Fruit fly (Drosophila melanogaster) whole organism, embryonic: Measurements from ENCODE around the gene IRSp53.

Experiments used
- B-H1 ChIP-seq: fragments of 200-800 bp; sonication (Bioruptor generic); IDR thresholded peaks from 3 replicates; pipeline ENCODE4 v1.3.6; 2022; ENCODE audit warnings: missing biosample characterization, missing genetic modification characterization
- B-H2 ChIP-seq: fragments of 200-800 bp; sonication (Bioruptor generic); optimal IDR thresholded peaks from 2 replicates; lab custom pipeline; 2018; ENCODE audit warnings: missing biosample characterization, mild to moderate bottlenecking, missing genetic modification characterization
- CG10274 ChIP-seq: fragments of 200-800 bp; sonication (Bioruptor generic); optimal IDR thresholded peaks from 3 replicates; lab custom pipeline; 2017; ENCODE audit warnings: missing biosample characterization, mild to moderate bottlenecking, missing genetic modification characterization
- CG10431 ChIP-seq: fragments of 200-800 bp; sonication (Bioruptor generic); optimal IDR thresholded peaks from 3 replicates; lab custom pipeline; 2018; ENCODE audit warnings: missing biosample characterization, mild to moderate bottlenecking, missing genetic modification characterization
- CG11504 ChIP-seq: fragments of 200-800 bp; sonication (Bioruptor generic); optimal IDR thresholded peaks from 3 replicates; lab custom pipeline; 2019; ENCODE audit warnings: missing biosample characterization, mild to moderate bottlenecking, missing genetic modification characterization, moderate library complexity
- CG12104 ChIP-seq: fragments of 200-800 bp; sonication (Bioruptor generic); optimal IDR thresholded peaks from 3 replicates; lab custom pipeline; 2016; ENCODE audit warnings: missing biosample characterization, missing genetic modification characterization
- CG12659 ChIP-seq: fragments of 200-800 bp; sonication (Bioruptor generic); optimal IDR thresholded peaks from 3 replicates; lab custom pipeline; 2017; ENCODE audit warnings: mild to moderate bottlenecking, missing biosample characterization, missing genetic modification reagents, missing genetic modification characterization
- CG12744 ChIP-seq: fragments of 200-800 bp; sonication (Bioruptor generic); optimal IDR thresholded peaks from 2 replicates; lab custom pipeline; 2016; ENCODE audit warnings: missing biosample characterization, missing genetic modification characterization
- CG12769 ChIP-seq: fragments of 200-800 bp; sonication (Bioruptor generic); optimal IDR thresholded peaks from 2 replicates; lab custom pipeline; 2019; ENCODE audit warnings: missing biosample characterization, mild to moderate bottlenecking, missing genetic modification characterization, moderate library complexity
- CG12942 ChIP-seq: fragments of 200-800 bp; sonication (Bioruptor generic); optimal IDR thresholded peaks from 3 replicates; lab custom pipeline; 2016; ENCODE audit warnings: missing biosample characterization, missing genetic modification characterization
- CG13287 ChIP-seq: fragments of 200-800 bp; sonication (Bioruptor generic); IDR thresholded peaks from 2 replicates; pipeline ENCODE4 v1.3.6; 2022; ENCODE audit warnings: missing biosample characterization, missing genetic modification characterization; ENCODE audit not compliant: partially characterized antibody
- CG17186 ChIP-seq: fragments of 200-800 bp; sonication (Bioruptor generic); optimal IDR thresholded peaks from 3 replicates; lab custom pipeline; 2017; ENCODE audit warnings: missing biosample characterization, missing genetic modification reagents, missing genetic modification characterization
- CG33213 ChIP-seq: fragments of 200-800 bp; sonication (Bioruptor generic); optimal IDR thresholded peaks from 3 replicates; lab custom pipeline; 2016; ENCODE audit warnings: missing biosample characterization, missing genetic modification characterization
- CG4282 ChIP-seq: fragments of 200-800 bp; sonication (Bioruptor generic); optimal IDR thresholded peaks from 2 replicates; lab custom pipeline; 2016; ENCODE audit warnings: missing biosample characterization, missing genetic modification characterization
- CG6272 ChIP-seq: fragments of 200-800 bp; sonication (Bioruptor generic); IDR thresholded peaks from 2 replicates; pipeline ENCODE4 v1.3.6; 2022; ENCODE audit warnings: missing biosample characterization, missing genetic modification characterization
- CG6791 ChIP-seq: fragments of 200-800 bp; sonication (Bioruptor generic); IDR thresholded peaks from 3 replicates; pipeline ENCODE4 v1.3.6; 2022; ENCODE audit warnings: missing biosample characterization, missing genetic modification characterization; ENCODE audit not compliant: partially characterized antibody
- CG8290 ChIP-seq, 3 experiments: fragments of 200-800 bp; sonication (Bioruptor generic); optimal IDR thresholded peaks; 2 replicates each; lab custom pipeline; 2016 to 2019; ENCODE audit warnings: missing biosample characterization in 3 of 3, missing genetic modification characterization in 3 of 3, mild to moderate bottlenecking in 2 of 3, moderate library complexity in 1 of 3
- CG8944 ChIP-seq: fragments of 200-800 bp; sonication (Bioruptor generic); optimal IDR thresholded peaks from 3 replicates; lab custom pipeline; 2016; ENCODE audit warnings: missing biosample characterization, missing genetic modification characterization
- CG9876 ChIP-seq: fragments of 200-800 bp; sonication (Bioruptor generic); optimal IDR thresholded peaks from 2 replicates; lab custom pipeline; 2016; ENCODE audit warnings: missing biosample characterization, missing genetic modification characterization
- CG9932 ChIP-seq: fragments of 200-800 bp; sonication (Bioruptor generic); IDR thresholded peaks from 2 replicates; pipeline ENCODE4 v1.3.6; 2022; ENCODE audit warnings: missing biosample characterization, missing genetic modification characterization
- Deaf1 ChIP-seq: fragments of 200-800 bp; optimal IDR thresholded peaks from 3 replicates; lab custom pipeline; 2019; ENCODE audit warnings: missing biosample characterization, mild to moderate bottlenecking, missing genetic modification characterization, moderate library complexity
- Dref ChIP-seq: fragments of 200-800 bp; sonication (Bioruptor generic); IDR thresholded peaks from 2 replicates; pipeline ENCODE4 v1.3.6; 2022; ENCODE audit warnings: missing biosample characterization, missing genetic modification characterization
- Eip74EF ChIP-seq, 2 experiments: fragments of 200-800 bp in 1 of 2; fragments of >200 bp in 1 of 2; sonication (Bioruptor generic) in 1 of 2; optimal IDR thresholded peaks; 2 replicates each; lab custom pipeline; 2017 to 2019; ENCODE audit warnings: missing biosample characterization in 2 of 2, missing genetic modification characterization in 2 of 2, mild to moderate bottlenecking in 1 of 2, moderate library complexity in 1 of 2
- Elba2 ChIP-seq: fragments of 200-800 bp; sonication (Bioruptor generic); optimal IDR thresholded peaks from 3 replicates; lab custom pipeline; 2016; ENCODE audit warnings: missing biosample characterization, missing genetic modification characterization
- Gsc ChIP-seq: fragments of 200-800 bp; sonication (Bioruptor generic); IDR thresholded peaks from 2 replicates; pipeline ENCODE4 v1.3.6; 2022; ENCODE audit warnings: missing biosample characterization, missing genetic modification characterization
- Hmr ChIP-seq: fragments of 200-800 bp; sonication (Bioruptor generic); optimal IDR thresholded peaks from 3 replicates; lab custom pipeline; 2017; ENCODE audit warnings: mild to moderate bottlenecking, missing biosample characterization, missing genetic modification reagents, missing genetic modification characterization
- Jarid2 ChIP-seq: fragments of 200-800 bp; sonication (Bioruptor generic); optimal IDR thresholded peaks from 3 replicates; lab custom pipeline; 2017; ENCODE audit warnings: mild to moderate bottlenecking, missing biosample characterization, missing genetic modification reagents, missing genetic modification characterization
- Nf-YA ChIP-seq: fragments of 200-800 bp; sonication (Bioruptor generic); IDR thresholded peaks from 2 replicates; pipeline ENCODE4 v1.3.6; 2022; ENCODE audit warnings: missing biosample characterization, missing genetic modification characterization
- Sox100B ChIP-seq: fragments of 200-800 bp; sonication (Bioruptor generic); optimal IDR thresholded peaks from 3 replicates; lab custom pipeline; 2018; ENCODE audit warnings: missing biosample characterization, mild to moderate bottlenecking, missing genetic modification characterization
- Stat92E ChIP-seq, 3 experiments: fragments of >200 bp in 2 of 3; fragments of 200-800 bp in 1 of 3; sonication (Bioruptor generic) in 1 of 3; optimal IDR thresholded peaks; 2 replicates each; lab custom pipeline; 2017 to 2019; ENCODE audit warnings: missing biosample characterization in 3 of 3, missing genetic modification characterization in 3 of 3, mild to moderate bottlenecking in 1 of 3, moderate library complexity in 1 of 3
- ara ChIP-seq: fragments of 200-800 bp; sonication (Bioruptor generic); IDR thresholded peaks from 2 replicates; pipeline ENCODE4 v1.3.6; 2022; ENCODE audit warnings: missing biosample characterization, missing genetic modification characterization
- az2 ChIP-seq: fragments of 200-800 bp; sonication (Bioruptor generic); optimal IDR thresholded peaks from 3 replicates; lab custom pipeline; 2016; ENCODE audit warnings: missing biosample characterization, missing genetic modification characterization
- dan ChIP-seq: fragments of 200-800 bp; sonication (Bioruptor generic); IDR thresholded peaks from 2 replicates; pipeline ENCODE4 v1.3.6; 2022; ENCODE audit warnings: missing biosample characterization, missing genetic modification characterization
- disco-r ChIP-seq: fragments of 200-800 bp; sonication (Bioruptor generic); optimal IDR thresholded peaks from 2 replicates; lab custom pipeline; 2016; ENCODE audit warnings: missing biosample characterization, missing genetic modification characterization
- emc ChIP-seq: fragments of 200-800 bp; sonication (Bioruptor generic); optimal IDR thresholded peaks from 2 replicates; lab custom pipeline; 2016; ENCODE audit warnings: missing biosample characterization, missing genetic modification characterization
- eyg ChIP-seq: fragments of 200-800 bp; sonication (Bioruptor generic); optimal IDR thresholded peaks from 3 replicates; lab custom pipeline; 2016; ENCODE audit warnings: missing biosample characterization, missing genetic modification characterization
- fd96Cb ChIP-seq: fragments of 200-800 bp; sonication (Bioruptor generic); optimal IDR thresholded peaks from 2 replicates; lab custom pipeline; 2018; ENCODE audit warnings: missing biosample characterization, mild to moderate bottlenecking, missing genetic modification characterization, moderate library complexity
- ftz-f1 ChIP-seq: fragments of 200-800 bp; sonication (Bioruptor generic); optimal IDR thresholded peaks from 2 replicates; lab custom pipeline; 2016; ENCODE audit warnings: missing biosample characterization, missing genetic modification characterization
- h ChIP-seq: fragments of >200 bp; optimal IDR thresholded peaks from 2 replicates; lab custom pipeline; 2017
- kni ChIP-seq: fragments of 200-800 bp; sonication (Bioruptor generic); optimal IDR thresholded peaks from 3 replicates; lab custom pipeline; 2017; ENCODE audit warnings: mild to moderate bottlenecking, missing biosample characterization, missing genetic modification reagents, missing genetic modification characterization
- knrl ChIP-seq: fragments of 200-800 bp; sonication (Bioruptor generic); IDR thresholded peaks from 3 replicates; pipeline ENCODE4 v1.3.6; 2022; ENCODE audit warnings: missing biosample characterization, missing genetic modification characterization; ENCODE audit not compliant: partially characterized antibody
- maf-S ChIP-seq: fragments of 200-800 bp; sonication (Bioruptor generic); optimal IDR thresholded peaks from 2 replicates; lab custom pipeline; 2016; ENCODE audit warnings: missing biosample characterization, missing genetic modification characterization
- nerfin-1 ChIP-seq: fragments of 200-800 bp; sonication (Bioruptor generic); optimal IDR thresholded peaks from 3 replicates; lab custom pipeline; 2019; ENCODE audit warnings: missing biosample characterization, mild to moderate bottlenecking, missing genetic modification characterization, moderate library complexity
- phol ChIP-seq: fragments of 200-800 bp; sonication (Bioruptor generic); optimal IDR thresholded peaks from 3 replicates; lab custom pipeline; 2018; ENCODE audit warnings: missing biosample characterization, mild to moderate bottlenecking, missing genetic modification characterization, moderate library complexity
- row ChIP-seq: fragments of 200-800 bp; sonication (Bioruptor generic); IDR thresholded peaks from 3 replicates; pipeline ENCODE4 v1.3.6; 2022; ENCODE audit warnings: missing biosample characterization, missing genetic modification characterization
- run ChIP-seq: fragments of 200-800 bp; sonication (Bioruptor generic); optimal IDR thresholded peaks from 3 replicates; lab custom pipeline; 2018; ENCODE audit warnings: missing biosample characterization, mild to moderate bottlenecking, missing genetic modification characterization
- sd ChIP-seq: fragments of 200-800 bp; sonication (Bioruptor generic); optimal IDR thresholded peaks from 3 replicates; lab custom pipeline; 2018; ENCODE audit warnings: missing biosample characterization, mild to moderate bottlenecking, missing genetic modification characterization, moderate library complexity
- zfh1 ChIP-seq: fragments of 200-800 bp; sonication (Bioruptor generic); IDR thresholded peaks from 3 replicates; pipeline ENCODE4 v1.3.6; 2022; ENCODE audit warnings: missing biosample characterization, missing genetic modification characterization

The IRSp53 gene

DNA sequence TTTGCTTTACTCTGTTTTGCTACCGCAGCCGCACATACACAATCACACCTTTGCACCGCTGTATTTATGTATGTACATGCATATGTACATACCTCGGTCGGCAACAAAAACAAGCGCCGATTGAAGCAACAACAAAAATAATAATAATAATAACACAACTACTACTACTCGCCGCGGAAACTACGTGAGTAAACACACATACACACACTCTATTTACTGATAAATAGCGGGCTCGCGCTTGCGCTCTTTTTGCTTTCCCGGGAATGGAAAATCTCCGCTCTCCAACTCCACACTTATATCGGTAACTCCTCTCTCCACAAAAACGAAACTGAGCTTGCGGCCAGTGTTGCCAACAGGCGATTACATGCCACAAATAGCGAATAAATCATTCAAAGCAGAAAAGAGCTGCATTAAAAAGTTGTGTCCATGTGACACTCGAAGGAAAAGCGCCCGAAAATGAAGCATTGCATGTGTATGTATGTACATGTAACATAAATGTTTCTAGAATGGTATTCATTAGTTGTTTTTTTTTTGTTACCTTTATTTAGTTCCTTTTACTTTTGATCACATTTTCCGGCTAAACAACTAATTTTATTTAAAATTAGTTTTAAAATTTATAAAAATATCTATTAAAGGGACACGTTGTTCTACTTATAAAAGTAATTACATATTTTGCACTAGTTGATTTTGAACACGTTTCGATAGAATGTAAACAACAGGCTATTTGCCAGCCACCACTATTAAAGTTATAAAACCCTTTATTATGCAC is 17.0 kb upstream of the IRSp53 start (continued):
- TF ChIP-seq Eip74EF (GFP tag; optimal IDR thresholded peaks at IDR 0.05; lab: Kevin White, UChicago): peak in 1 of 2 experiments; percentile 75
- peak; percentile 86 for TF ChIP-seq nerfin-1 (tag; lab: Kevin White, UChicago)
- no peak for TF ChIP-seq knrl (GFP tag; lab: Robert Waterston, UW)
- TF ChIP-seq phol: peak; percentile 25
- peak in 1 of 3 experiments; percentile 15 for TF ChIP-seq Stat92E (GFP tag; optimal IDR thresholded peaks at IDR 0.05; lab: Kevin White, UChicago)
- TF ChIP-seq CG10431: peak; percentile 86
- peak; percentile 72 for TF ChIP-seq Sox100B (GFP tag; lab: Kevin White, UChicago)
- TF ChIP-seq CG4282: peak; percentile 24
- TF ChIP-seq CG9876 (GFP tag; lab: Kevin White, UChicago): peak; percentile 57
- peak; percentile 19 for TF ChIP-seq ftz-f1 (GFP tag; lab: Kevin White, UChicago)
- TF ChIP-seq emc (GFP tag; lab: Kevin White, UChicago): no peak
- TF ChIP-seq Dref (GFP tag; lab: Robert Waterston, UW): no peak
- no peak for TF ChIP-seq fd96Cb (tag; lab: Kevin White, UChicago)
- peak; percentile 57 for TF ChIP-seq CG9932 (GFP tag; lab: Robert Waterston, UW)
- peak; percentile 37 for TF ChIP-seq CG8944 (GFP tag; lab: Kevin White, UChicago)
- TF ChIP-seq disco-r: peak; percentile 76
- peak; percentile 43 for TF ChIP-seq row (GFP tag; lab: Robert Waterston, UW)
- TF ChIP-seq h: no peak
- TF ChIP-seq CG17186 (GFP tag; lab: Kevin White, UChicago): peak; percentile 47
- peak; percentile 92 for TF ChIP-seq B-H2
- TF ChIP-seq sd (tag; lab: Kevin White, UChicago): peak; percentile 93
- TF ChIP-seq dan (GFP tag; lab: Robert Waterston, UW): no peak
- TF ChIP-seq CG13287 (GFP tag; lab: Robert Waterston, UW): peak; percentile 53; the same call in 1 of the 2 replicates
- peak; percentile 12 for TF ChIP-seq CG10274 (GFP tag; lab: Kevin White, UChicago)
- TF ChIP-seq CG33213 (GFP tag; lab: Kevin White, UChicago): peak; percentile 70
- peak; percentile 65 for TF ChIP-seq Deaf1 (tag; lab: Kevin White, UChicago)
- no peak for TF ChIP-seq Elba2 (GFP tag; lab: Kevin White, UChicago)
- no peak for TF ChIP-seq CG6791 (GFP tag; lab: Robert Waterston, UW)
- TF ChIP-seq ara (GFP tag; lab: Robert Waterston, UW): peak; percentile 76
- peak; percentile 47 for TF ChIP-seq CG12104 (GFP tag; lab: Kevin White, UChicago)
- peak; percentile 63 for TF ChIP-seq run (tag; lab: Kevin White, UChicago)
- TF ChIP-seq CG12942 (GFP tag; lab: Kevin White, UChicago): peak; percentile 44
- peak; percentile 18 for TF ChIP-seq az2 (GFP tag; lab: Kevin White, UChicago)
- peak; percentile 43 for TF ChIP-seq CG8290 (GFP tag; optimal IDR thresholded peaks at IDR 0.05; lab: Kevin White, UChicago)
- peak; percentile 87 to 88 for TF ChIP-seq CG8290 (tag; optimal IDR thresholded peaks at IDR 0.05; lab: Kevin White, UChicago)
- peak; percentile 91 for TF ChIP-seq CG12769
- no peak for TF ChIP-seq Gsc (GFP tag; lab: Robert Waterston, UW)
- TF ChIP-seq CG6272 (GFP tag; lab: Robert Waterston, UW): no peak
- peak; percentile 89 for TF ChIP-seq Hmr (GFP tag; lab: Kevin White, UChicago)
- TF ChIP-seq CG12659: peak; percentile 56
- TF ChIP-seq CG11504 (tag; lab: Kevin White, UChicago): peak; percentile 30
- TF ChIP-seq CG12744: peak; percentile 69
- TF ChIP-seq B-H1 (GFP tag; lab: Robert Waterston, UW): no peak
- peak; percentile 99 for TF ChIP-seq kni
- peak; percentile 52; the same call in 1 of the 2 replicates for TF ChIP-seq Nf-YA (GFP tag; lab: Robert Waterston, UW)
- peak; percentile 77 for TF ChIP-seq zfh1
- TF ChIP-seq Jarid2 (GFP tag; lab: Kevin White, UChicago): no peak
- TF ChIP-seq maf-S (GFP tag; lab: Kevin White, UChicago): peak; percentile 18
- TF ChIP-seq eyg: peak; percentile 33
